Worm (Caenorhabditis elegans) whole organism, young adult: Measurements from ENCODE around the gene Y54F10AM.15.

Source experiments
- B0019.2 ChIP-seq: fragments of 200-800 bp; sonication (Bioruptor generic); conservative IDR thresholded peaks from 2 replicates; pipeline ENCODE4 v1.3.6; 2022; ENCODE audit warnings: missing genetic modification reagents, missing genetic modification characterization, missing compliant biosample characterization
- D2030.7 ChIP-seq: fragments of 200-800 bp; sonication (Bioruptor generic); IDR thresholded peaks from 2 replicates; pipeline ENCODE4 v1.3.6; 2022; ENCODE audit warnings: missing genetic modification reagents, missing genetic modification characterization, missing compliant biosample characterization
- F33H1.4 ChIP-seq: fragments of 200-800 bp; sonication (Bioruptor generic); IDR thresholded peaks from 2 replicates; pipeline ENCODE4 v1.3.6; 2022; ENCODE audit warnings: missing genetic modification reagents, missing genetic modification characterization, missing compliant biosample characterization
- F39B2.1 ChIP-seq: fragments of 200-800 bp; sonication (Bioruptor generic); IDR thresholded peaks from 2 replicates; pipeline ENCODE4 v1.3.6; 2022; ENCODE audit warnings: missing genetic modification reagents, missing genetic modification characterization, missing compliant biosample characterization
- K11D2.4 ChIP-seq: fragments of 200-800 bp; sonication (Bioruptor generic); IDR thresholded peaks from 2 replicates; pipeline ENCODE4 v1.3.6; 2022; ENCODE audit warnings: missing genetic modification reagents, missing genetic modification characterization, missing compliant biosample characterization
- Y53F4B.3 ChIP-seq: fragments of 200-800 bp; sonication (Bioruptor generic); IDR thresholded peaks from 2 replicates; pipeline ENCODE4 v1.3.6; 2022; ENCODE audit warnings: missing genetic modification reagents, missing genetic modification characterization, missing compliant biosample characterization
- Y53G8AR.9 ChIP-seq: fragments of 200-800 bp; sonication (Bioruptor generic); conservative IDR thresholded peaks from 2 replicates; pipeline ENCODE4 v1.3.6; 2022; ENCODE audit warnings: missing genetic modification reagents, missing genetic modification characterization, missing compliant biosample characterization
- Y56A3A.18 ChIP-seq: fragments of 200-800 bp; sonication (Bioruptor generic); IDR thresholded peaks from 2 replicates; pipeline ENCODE4 v1.3.6; 2022; ENCODE audit warnings: missing genetic modification reagents, missing genetic modification characterization, missing compliant biosample characterization
- Y95B8A.8 ChIP-seq: fragments of 200-800 bp; sonication (Bioruptor generic); IDR thresholded peaks from 2 replicates; pipeline ENCODE4 v1.3.6; 2022; ENCODE audit warnings: missing genetic modification reagents, missing genetic modification characterization, missing compliant biosample characterization
- attf-3 ChIP-seq: fragments of 200-800 bp; sonication (Bioruptor generic); conservative IDR thresholded peaks from 2 replicates; pipeline ENCODE4 v1.3.6; 2022; ENCODE audit warnings: missing genetic modification reagents, missing genetic modification characterization, missing compliant biosample characterization
- attf-6 ChIP-seq: fragments of 200-800 bp; sonication (Bioruptor generic); IDR thresholded peaks from 2 replicates; pipeline ENCODE4 v1.3.6; 2022; ENCODE audit warnings: missing genetic modification reagents, missing genetic modification characterization, missing compliant biosample characterization
- bed-1 ChIP-seq: fragments of 200-800 bp; sonication (Bioruptor generic); IDR thresholded peaks from 2 replicates; pipeline ENCODE4 v1.3.6; 2022; ENCODE audit warnings: missing genetic modification reagents, missing genetic modification characterization, missing compliant biosample characterization
- cebp-2 ChIP-seq: fragments of 200-800 bp; sonication (Bioruptor generic); IDR thresholded peaks from 2 replicates; pipeline ENCODE4 v1.3.6; 2022; ENCODE audit warnings: missing genetic modification characterization, missing compliant biosample characterization
- ceh-100 ChIP-seq: fragments of 200-800 bp; sonication (Bioruptor generic); IDR thresholded peaks from 2 replicates; pipeline ENCODE4 v1.3.6; 2022; ENCODE audit warnings: missing genetic modification reagents, missing genetic modification characterization, missing compliant biosample characterization
- ceh-40 ChIP-seq: fragments of 200-800 bp; sonication (Bioruptor generic); IDR thresholded peaks from 2 replicates; pipeline ENCODE4 v1.3.6; 2022; ENCODE audit warnings: missing genetic modification characterization, missing compliant biosample characterization
- ceh-58 ChIP-seq: fragments of 200-800 bp; sonication (Bioruptor generic); IDR thresholded peaks from 2 replicates; pipeline ENCODE4 v1.3.6; 2022; ENCODE audit warnings: missing genetic modification characterization, missing compliant biosample characterization
- ceh-91 ChIP-seq: fragments of 200-800 bp; sonication (Bioruptor generic); IDR thresholded peaks from 2 replicates; pipeline ENCODE4 v1.3.6; 2022; ENCODE audit warnings: missing genetic modification reagents, missing genetic modification characterization, missing compliant biosample characterization
- egl-18 ChIP-seq: fragments of 200-800 bp; sonication (Bioruptor generic); IDR thresholded peaks from 2 replicates; pipeline ENCODE4 v1.3.6; 2022; ENCODE audit warnings: missing genetic modification reagents, missing genetic modification characterization, missing compliant biosample characterization
- egrh-3 ChIP-seq: fragments of 200-800 bp; sonication (Bioruptor generic); IDR thresholded peaks from 2 replicates; pipeline ENCODE4 v1.3.6; 2022; ENCODE audit warnings: missing genetic modification reagents, missing genetic modification characterization, missing compliant biosample characterization
- hmg-1.2 ChIP-seq: fragments of 200-800 bp; sonication (Bioruptor generic); IDR thresholded peaks from 2 replicates; pipeline ENCODE4 v1.3.6; 2022; ENCODE audit warnings: missing genetic modification reagents, missing genetic modification characterization, missing compliant biosample characterization
- hmg-20 ChIP-seq: fragments of 200-800 bp; sonication (Bioruptor generic); IDR thresholded peaks from 2 replicates; pipeline ENCODE4 v1.3.6; 2022; ENCODE audit warnings: missing genetic modification reagents, missing genetic modification characterization, missing compliant biosample characterization
- hsf-1 ChIP-seq: fragments of 200-800 bp; sonication (Bioruptor generic); IDR thresholded peaks from 2 replicates; pipeline ENCODE4 v1.3.6; 2022; ENCODE audit warnings: missing genetic modification reagents, missing genetic modification characterization, missing compliant biosample characterization
- lag-1 ChIP-seq: fragments of 200-800 bp; sonication (Bioruptor generic); IDR thresholded peaks from 2 replicates; pipeline ENCODE4 v1.3.6; 2022; ENCODE audit warnings: missing genetic modification reagents, missing genetic modification characterization, missing compliant biosample characterization
- let-526 ChIP-seq: fragments of 200-800 bp; sonication (Bioruptor generic); IDR thresholded peaks from 2 replicates; pipeline ENCODE4 v1.3.6; 2022; ENCODE audit warnings: missing genetic modification reagents, missing genetic modification characterization, missing compliant biosample characterization
- lin-26 ChIP-seq: fragments of 200-800 bp; sonication (Bioruptor generic); IDR thresholded peaks from 2 replicates; pipeline ENCODE4 v1.3.6; 2022; ENCODE audit warnings: missing genetic modification reagents, missing genetic modification characterization, missing compliant biosample characterization
- madf-3 ChIP-seq: fragments of 200-800 bp; sonication (Bioruptor generic); IDR thresholded peaks from 2 replicates; pipeline ENCODE4 v1.3.6; 2022; ENCODE audit warnings: missing genetic modification reagents, missing genetic modification characterization, missing compliant biosample characterization
- madf-6 ChIP-seq: fragments of 200-800 bp; sonication (Bioruptor generic); IDR thresholded peaks from 2 replicates; pipeline ENCODE4 v1.3.6; 2022; ENCODE audit warnings: missing genetic modification reagents, missing genetic modification characterization, missing compliant biosample characterization
- madf-8 ChIP-seq: fragments of 200-800 bp; sonication (Bioruptor generic); conservative IDR thresholded peaks from 2 replicates; pipeline ENCODE4 v1.3.6; 2022; ENCODE audit warnings: missing genetic modification reagents, missing genetic modification characterization, missing compliant biosample characterization
- nfya-2 ChIP-seq: fragments of 200-800 bp; sonication (Bioruptor generic); IDR thresholded peaks from 2 replicates; pipeline ENCODE4 v1.3.6; 2022; ENCODE audit warnings: missing genetic modification reagents, missing genetic modification characterization, missing compliant biosample characterization
- nhr-120 ChIP-seq: fragments of 200-800 bp; sonication (Bioruptor generic); IDR thresholded peaks from 2 replicates; pipeline ENCODE4 v1.3.6; 2022; ENCODE audit warnings: missing genetic modification characterization, missing compliant biosample characterization
- rcor-1 ChIP-seq: fragments of 200-800 bp; sonication (Bioruptor generic); IDR thresholded peaks from 2 replicates; pipeline ENCODE4 v1.3.6; 2022; ENCODE audit warnings: missing genetic modification reagents, missing genetic modification characterization, missing compliant biosample characterization
- ztf-25 ChIP-seq: fragments of 200-800 bp; sonication (Bioruptor generic); IDR thresholded peaks from 2 replicates; pipeline ENCODE4 v1.3.6; 2022; ENCODE audit warnings: missing genetic modification reagents, missing genetic modification characterization, missing compliant biosample characterization
- ztf-6 ChIP-seq: fragments of 200-800 bp; sonication (Bioruptor generic); IDR thresholded peaks from 2 replicates; pipeline ENCODE4 v1.3.6; 2022; ENCODE audit warnings: missing genetic modification reagents, missing genetic modification characterization, missing compliant biosample characterization

Y54F10AM.15 gene

ce11 chrIII:2500636-2501035, 27.8 kb downstream of the Y54F10AM.15 start:
- TF ChIP-seq egrh-3 (GFP tag; lab: Robert Waterston, UW): peak; percentile 99
- peak; percentile 85; the same call in 1 of the 2 replicates for TF ChIP-seq Y53F4B.3 (GFP tag; lab: Robert Waterston, UW)

DNA sequence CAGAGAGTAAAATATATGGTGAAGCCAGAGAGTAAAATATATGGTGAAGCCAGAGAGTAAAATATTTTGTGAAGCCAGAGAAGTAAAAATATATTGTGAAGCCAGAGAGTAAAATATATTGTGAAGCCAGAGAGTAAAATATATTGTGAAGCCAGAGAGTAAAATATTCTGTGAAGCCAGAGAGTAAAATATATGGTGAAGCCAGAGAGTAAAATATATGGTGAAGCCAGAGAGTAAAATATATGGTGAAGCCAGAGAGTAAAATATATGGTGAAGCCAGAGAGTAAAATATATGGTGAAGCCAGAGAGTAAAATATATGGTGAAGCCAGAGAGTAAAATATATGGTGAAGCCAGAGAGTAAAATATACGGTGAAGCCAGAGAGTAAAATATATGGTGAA, 28.4 kb downstream of the Y54F10AM.15 start:
- TF ChIP-seq Y53F4B.3 (GFP tag; lab: Robert Waterston, UW): peak; percentile 75; the same call in 1 of the 2 replicates
- TF ChIP-seq egrh-3 (GFP tag; lab: Robert Waterston, UW): peak; percentile 91

ce11 chrIII:2499275-2499674, 29.2 kb downstream of the Y54F10AM.15 start:
- peak; percentile 85; the same call in 1 of the 2 replicates for TF ChIP-seq ztf-6 (GFP tag; lab: Robert Waterston, UW)
- TF ChIP-seq K11D2.4: peak; percentile 39; the same call in 1 of the 2 replicates
- TF ChIP-seq Y53F4B.3 (GFP tag; lab: Robert Waterston, UW): peak; percentile 99
- TF ChIP-seq egrh-3 (GFP tag; lab: Robert Waterston, UW): peak; percentile 100
- peak; percentile 76; the same call in 1 of the 2 replicates for TF ChIP-seq Y56A3A.18 (GFP tag; lab: Robert Waterston, UW)
- peak; percentile 87 for TF ChIP-seq ceh-40 (GFP tag; lab: Robert Waterston, UW)
- TF ChIP-seq madf-8 (GFP tag; lab: Robert Waterston, UW): peak; percentile 52; the same call in 1 of the 2 replicates
- peak; percentile 71; the same call in 1 of the 2 replicates for TF ChIP-seq egl-18
- peak; percentile 90 for TF ChIP-seq nfya-2 (GFP tag; lab: Robert Waterston, UW)
- peak; percentile 77 for TF ChIP-seq lin-26
- peak; percentile 93 for TF ChIP-seq let-526 (GFP tag; lab: Robert Waterston, UW)
- peak; percentile 79 for TF ChIP-seq hmg-20 (GFP tag; lab: Robert Waterston, UW)
- TF ChIP-seq B0019.2 (GFP tag; lab: Robert Waterston, UW): 0 out of 2 replicates have a peak, but pooled peaks have one; percentile 37
- peak; percentile 51 for TF ChIP-seq rcor-1 (GFP tag; lab: Robert Waterston, UW)
- TF ChIP-seq attf-6 (GFP tag; lab: Robert Waterston, UW): peak; percentile 77
- TF ChIP-seq D2030.7 (GFP tag; lab: Robert Waterston, UW): 0 out of 2 replicates have a peak, but pooled peaks have one; percentile 25
- TF ChIP-seq ztf-25 (GFP tag; lab: Robert Waterston, UW): peak; percentile 79; the same call in 1 of the 2 replicates
- TF ChIP-seq madf-3: peak; percentile 96
- TF ChIP-seq cebp-2 (GFP tag; lab: Robert Waterston, UW): peak; percentile 94; the same call in 1 of the 2 replicates
- 0 out of 2 replicates have a peak, but pooled peaks have one; percentile 70 for TF ChIP-seq nhr-120
- peak; percentile 87 for TF ChIP-seq Y53G8AR.9
- TF ChIP-seq hmg-1.2 (GFP tag; lab: Robert Waterston, UW): peak; percentile 32; the same call in 1 of the 2 replicates
- peak; percentile 45; the same call in 1 of the 2 replicates for TF ChIP-seq ceh-100
- TF ChIP-seq hsf-1 (GFP tag; lab: Robert Waterston, UW): peak; percentile 80
- peak; percentile 86 for TF ChIP-seq F39B2.1 (GFP tag; lab: Robert Waterston, UW)
- peak; percentile 65; the same call in 1 of the 2 replicates for TF ChIP-seq ceh-91 (GFP tag; lab: Robert Waterston, UW)
- 0 out of 2 replicates have a peak, but pooled peaks have one; percentile 7 for TF ChIP-seq lag-1
- TF ChIP-seq Y95B8A.8: peak; percentile 61; the same call in 1 of the 2 replicates
- peak; percentile 67; the same call in 1 of the 2 replicates for TF ChIP-seq attf-3
- peak; percentile 46; the same call in 1 of the 2 replicates for TF ChIP-seq madf-6 (GFP tag; lab: Robert Waterston, UW)
- peak; percentile 16; the same call in 1 of the 2 replicates for TF ChIP-seq F33H1.4 (GFP tag; lab: Robert Waterston, UW)
- TF ChIP-seq bed-1 (GFP tag; lab: Robert Waterston, UW): peak; percentile 96
- TF ChIP-seq ceh-58: peak; percentile 99
